Fruit fly (Drosophila melanogaster): ENCODE measurements around the gene CG42795.

dm6 chr3R:10265552-10266137 lies 40.2 kb downstream of the CG42795 start:
- TF ChIP-seq CG11617 (GFP tag; optimal IDR thresholded peaks at IDR 0.05) (no peak), Clk (GFP tag; optimal IDR thresholded peaks at IDR 0.05) (no peak), Mnt (GFP tag; optimal IDR thresholded peaks at IDR 0.05) (no peak), ovo (GFP tag; optimal IDR thresholded peaks at IDR 0.05) (no peak), pad (GFP tag; optimal IDR thresholded peaks at IDR 0.05) (no peak), bab1 (GFP tag; optimal IDR thresholded peaks at IDR 0.05) (peak; percentile 14), CG5204 (GFP tag; optimal IDR thresholded peaks at IDR 0.05) (no peak), cic (GFP tag; optimal IDR thresholded peaks at IDR 0.05) (no peak), CG1620 (GFP tag; optimal IDR thresholded peaks at IDR 0.05) (no peak), tj (GFP tag; optimal IDR thresholded peaks at IDR 0.05) (peak; percentile 71), kay (GFP tag; ENCODE audit: borderline replicate concordance) (peak; percentile 38), CG12768 (GFP tag; optimal IDR thresholded peaks at IDR 0.05) (no peak), Hr96 (GFP tag; optimal IDR thresholded peaks at IDR 0.05) (no peak)
